Worm (Caenorhabditis elegans) whole organism, late embryonic: ENCODE measurements around the gene AC8.10.

Experiments
- ceh-2 ChIP-seq: sonication (generic microtip); optimal IDR thresholded peaks from 2 replicates; lab custom pipeline; 2016; ENCODE audit warnings: missing genotype, missing genetic modification characterization, missing compliant biosample characterization
- ceh-22 ChIP-seq: sonication (generic microtip); optimal IDR thresholded peaks from 2 replicates; lab custom pipeline; 2017; ENCODE audit warnings: missing biosample characterization, missing genetic modification characterization
- pat-9 ChIP-seq: fragments of 200-800 bp; sonication (Bioruptor generic); optimal IDR thresholded peaks from 2 replicates; lab custom pipeline; 2018; ENCODE audit warnings: mild to moderate bottlenecking, missing genetic modification characterization, moderate library complexity, missing compliant biosample characterization

The AC8.10 gene

DNA sequence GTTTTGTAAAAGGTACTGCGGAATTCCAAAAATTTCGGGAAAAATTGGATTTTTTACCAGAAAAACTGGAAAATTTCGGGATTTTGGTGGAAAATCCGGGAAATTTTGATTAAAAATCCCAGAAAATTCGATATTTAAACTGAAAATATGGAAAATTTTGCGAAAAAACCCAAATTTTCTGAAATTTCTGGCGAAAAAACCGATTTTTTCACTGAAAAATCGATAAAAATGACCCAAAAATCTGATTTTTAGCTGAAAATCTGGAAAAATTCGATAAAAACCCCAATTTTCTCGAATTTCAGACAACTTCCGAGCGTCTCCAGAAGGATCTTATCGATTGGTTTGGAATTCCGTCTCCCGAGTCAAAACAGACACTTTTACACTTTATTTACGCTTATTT is 46.4 kb downstream of the AC8.10 start, which contains the start of gene T08D2.8:
Gene T08D2.8, plus strand, starts transcription at position 301 of the 400 bp plus-strand sequence.
- TF ChIP-seq ceh-2 = no peak
- no peak for TF ChIP-seq ceh-22 (tag; lab: Kevin White, UChicago)
- no peak for TF ChIP-seq pat-9 (tag; lab: Kevin White, UChicago)
